Worm (Caenorhabditis elegans) whole organism, mixed stage, embryonic: Measurements from ENCODE around the gene F32D8.14.
A peak's percentile ranks its signal among the peaks of the same experiment; 100 is the strongest.

ENCODE experiments used
- blmp-1 ChIP-seq: fragments of 150-350 bp; optimal IDR thresholded peaks from 2 replicates; lab custom pipeline; 2014; ENCODE audit warnings: missing biosample characterization, missing genetic modification characterization
- ceh-39 ChIP-seq: fragments of 150-350 bp; optimal IDR thresholded peaks from 2 replicates; lab custom pipeline; 2014; ENCODE audit warnings: missing biosample characterization, missing genetic modification characterization
- ceh-43 ChIP-seq: fragments of 200-800 bp; sonication (Bioruptor generic); optimal IDR thresholded peaks from 2 replicates; lab custom pipeline; 2018; ENCODE audit warnings: mild to moderate bottlenecking, missing genetic modification characterization, moderate library complexity, missing compliant biosample characterization
- ceh-83 ChIP-seq: fragments of 200-800 bp; sonication (Bioruptor generic); optimal IDR thresholded peaks from 2 replicates; lab custom pipeline; 2018; ENCODE audit warnings: mild to moderate bottlenecking, missing genetic modification characterization, missing compliant biosample characterization
- ces-1 ChIP-seq: fragments of 150-350 bp; optimal IDR thresholded peaks from 2 replicates; lab custom pipeline; 2014; ENCODE audit warnings: missing biosample characterization, missing genetic modification reagents, missing genetic modification characterization
- drap-1 ChIP-seq: fragments of 200-800 bp; sonication (Bioruptor generic); optimal IDR thresholded peaks from 3 replicates; lab custom pipeline; 2018; ENCODE audit warnings: mild to moderate bottlenecking, missing genetic modification characterization, missing compliant biosample characterization
- elt-1 ChIP-seq: sonication (generic microtip); optimal IDR thresholded peaks from 2 replicates; lab custom pipeline; 2017; ENCODE audit warnings: missing genetic modification characterization, mild to moderate bottlenecking, missing compliant biosample characterization, antibody characterized with exemption, moderate library complexity, borderline replicate concordance; ENCODE audit not compliant: insufficient read depth
- elt-3 ChIP-seq: fragments of 150-350 bp; optimal IDR thresholded peaks from 2 replicates; lab custom pipeline; 2014; ENCODE audit warnings: missing biosample characterization, missing genetic modification characterization
- ham-2 ChIP-seq: fragments of 200-800 bp; sonication (Bioruptor generic); optimal IDR thresholded peaks from 2 replicates; lab custom pipeline; 2018; ENCODE audit warnings: mild to moderate bottlenecking, missing genetic modification characterization, missing compliant biosample characterization
- hlh-1 ChIP-seq: fragments of 150-350 bp; optimal IDR thresholded peaks from 2 replicates; lab custom pipeline; 2014; ENCODE audit warnings: missing biosample characterization, missing genetic modification reagents, missing genetic modification characterization
- lin-13 ChIP-seq: fragments of 150-350 bp; optimal IDR thresholded peaks from 2 replicates; lab custom pipeline; 2014; ENCODE audit warnings: missing biosample characterization, missing genetic modification characterization
- lin-32 ChIP-seq: fragments of 200-800 bp; sonication (Bioruptor generic); optimal IDR thresholded peaks from 2 replicates; lab custom pipeline; 2018; ENCODE audit warnings: mild to moderate bottlenecking, missing genetic modification characterization, missing compliant biosample characterization
- lsy-2 ChIP-seq: fragments of 150-350 bp; optimal IDR thresholded peaks from 2 replicates; lab custom pipeline; 2014; ENCODE audit warnings: missing biosample characterization, missing genetic modification characterization
- mab-5 ChIP-seq: fragments of 150-350 bp; optimal IDR thresholded peaks from 2 replicates; lab custom pipeline; 2014; ENCODE audit warnings: missing biosample characterization, missing genetic modification characterization
- mep-1 ChIP-seq: fragments of 150-350 bp; optimal IDR thresholded peaks from 2 replicates; lab custom pipeline; 2017; ENCODE audit warnings: missing biosample characterization, missing genetic modification reagents, missing genetic modification characterization, inconsistent platforms
- mls-2 ChIP-seq: sonication (generic microtip); optimal IDR thresholded peaks from 2 replicates; lab custom pipeline; 2016; ENCODE audit warnings: mild to moderate bottlenecking, missing genetic modification characterization, moderate library complexity, missing compliant biosample characterization
- nhr-2 ChIP-seq: fragments of 150-350 bp; optimal IDR thresholded peaks from 2 replicates; lab custom pipeline; 2014; ENCODE audit warnings: missing biosample characterization, missing genetic modification characterization
- nhr-237 ChIP-seq: fragments of 150-350 bp; optimal IDR thresholded peaks from 2 replicates; lab custom pipeline; 2014; ENCODE audit warnings: missing biosample characterization, missing genetic modification characterization
- nhr-28 ChIP-seq: fragments of 150-350 bp; optimal IDR thresholded peaks from 2 replicates; lab custom pipeline; 2014; ENCODE audit warnings: missing biosample characterization, missing genetic modification characterization
- nhr-76 ChIP-seq: sonication (generic microtip); optimal IDR thresholded peaks from 2 replicates; lab custom pipeline; 2017; ENCODE audit warnings: missing biosample characterization, missing genetic modification characterization
- pha-4 ChIP-seq: fragments of 150-350 bp; optimal IDR thresholded peaks from 2 replicates; lab custom pipeline; 2018; ENCODE audit warnings: missing biosample characterization, missing genetic modification reagents, missing genetic modification characterization
- snpc-4 ChIP-seq: fragments of 150-350 bp; optimal IDR thresholded peaks from 2 replicates; lab custom pipeline; 2014; ENCODE audit warnings: missing biosample characterization, missing genetic modification characterization
- tbx-8 ChIP-seq: fragments of 200-800 bp; sonication (Bioruptor generic); optimal IDR thresholded peaks from 2 replicates; lab custom pipeline; 2018; ENCODE audit warnings: mild to moderate bottlenecking, missing genetic modification characterization, moderate library complexity, missing compliant biosample characterization
- unc-120 ChIP-seq: sonication (generic microtip); optimal IDR thresholded peaks from 2 replicates; lab custom pipeline; 2017; ENCODE audit warnings: missing genetic modification characterization, missing compliant biosample characterization; ENCODE audit not compliant: poor library complexity, severe bottlenecking
- unc-39 ChIP-seq: fragments of 150-350 bp; optimal IDR thresholded peaks from 2 replicates; lab custom pipeline; 2014; ENCODE audit warnings: missing biosample characterization, missing genetic modification characterization
- unc-62 ChIP-seq: fragments of 150-350 bp; optimal IDR thresholded peaks from 2 replicates; lab custom pipeline; 2014; ENCODE audit warnings: missing biosample characterization, missing genetic modification reagents, missing genetic modification characterization
- zip-8 ChIP-seq: fragments of 150-350 bp; optimal IDR thresholded peaks from 2 replicates; lab custom pipeline; 2014; ENCODE audit warnings: missing biosample characterization, missing genetic modification characterization
- ztf-11 ChIP-seq: fragments of 150-350 bp; optimal IDR thresholded peaks from 2 replicates; lab custom pipeline; 2014; ENCODE audit warnings: missing biosample characterization, missing genetic modification characterization

F32D8.14 gene

DNA sequence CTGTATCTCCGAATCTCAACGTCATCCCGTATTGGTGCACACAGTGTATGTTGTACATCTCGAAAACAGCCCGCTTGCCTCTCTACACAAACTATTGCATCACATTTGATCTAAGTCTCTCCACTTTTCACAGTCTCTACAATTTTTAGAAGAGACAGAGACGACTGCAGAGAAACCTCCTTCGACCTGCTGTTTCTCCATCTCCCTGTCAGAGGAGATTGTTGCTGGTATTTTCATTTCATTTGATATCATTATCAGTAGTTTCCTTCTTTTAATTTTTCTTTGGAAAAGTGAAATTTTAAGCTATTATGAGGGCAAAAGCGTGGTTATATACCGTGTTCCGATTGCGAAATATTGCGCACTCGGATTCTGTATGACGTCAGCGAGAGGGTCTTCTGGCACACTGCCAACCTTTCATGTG lies 46.0 kb upstream of the F32D8.14 start:
- no peak for TF ChIP-seq ceh-83 (GFP tag; lab: Kevin White, UChicago)
- peak; percentile 66 for TF ChIP-seq zip-8 (tag; lab: Kevin White, UChicago)
- TF ChIP-seq mep-1 (tag; lab: Kevin White, UChicago): peak; percentile 50
- TF ChIP-seq drap-1 (GFP tag; lab: Kevin White, UChicago): peak; percentile 20
- TF ChIP-seq ces-1 (GFP tag; lab: Kevin White, UChicago): peak; percentile 58
- no peak for TF ChIP-seq nhr-237
- TF ChIP-seq hlh-1 (tag; lab: Kevin White, UChicago): peak; percentile 9
- TF ChIP-seq nhr-28: no peak
- TF ChIP-seq pha-4: peak; percentile 4
- peak; percentile 75 for TF ChIP-seq unc-62 (GFP tag; lab: Kevin White, UChicago)
- TF ChIP-seq ham-2 (GFP tag; lab: Kevin White, UChicago): peak; percentile 39
- TF ChIP-seq nhr-2: peak; percentile 68
- peak; percentile 34 for TF ChIP-seq unc-120 (tag; lab: Kevin White, UChicago)
- TF ChIP-seq lsy-2 (tag; lab: Kevin White, UChicago): peak; percentile 22
- no peak for TF ChIP-seq tbx-8 (GFP tag; lab: Kevin White, UChicago)
- no peak for TF ChIP-seq elt-3
- TF ChIP-seq lin-13 (tag; lab: Kevin White, UChicago): no peak
- peak; percentile 43 for TF ChIP-seq ceh-39 (tag; lab: Kevin White, UChicago)
- peak; percentile 14 for TF ChIP-seq blmp-1 (tag; lab: Kevin White, UChicago)

DNA sequence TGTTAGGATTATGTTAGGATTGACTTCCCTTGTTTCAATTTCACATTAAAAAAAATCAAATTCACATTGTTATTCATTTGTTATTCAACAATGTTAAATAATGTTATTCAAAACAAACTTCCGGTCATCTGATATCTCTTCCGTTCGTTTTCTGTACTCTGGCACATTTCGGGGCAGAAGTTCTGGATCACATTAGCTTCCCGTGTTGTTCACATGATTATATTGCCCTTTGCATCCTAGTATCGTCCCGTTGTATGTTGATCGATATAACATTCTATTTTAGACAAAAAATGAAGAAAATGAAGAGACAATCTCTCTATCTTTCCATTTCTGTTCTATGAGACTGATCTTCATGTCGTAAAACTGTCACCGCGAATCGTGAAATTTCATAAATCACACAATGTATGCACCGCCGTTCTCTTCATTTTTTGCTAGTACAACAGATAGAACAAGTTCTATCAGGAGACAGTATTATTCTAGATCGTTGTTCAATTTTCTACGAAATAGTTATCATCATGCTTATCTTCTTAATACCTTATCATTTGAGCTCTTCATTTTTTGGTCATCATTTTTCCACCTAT lies 45.5 kb upstream of the F32D8.14 start:
- TF ChIP-seq elt-1 (peak; percentile 6), ces-1 (GFP tag; lab: Kevin White, UChicago) (no peak), zip-8 (tag; lab: Kevin White, UChicago) (no peak), ztf-11 (tag; lab: Kevin White, UChicago) (no peak), nhr-76 (tag; lab: Kevin White, UChicago) (no peak)
- TF ChIP-seq, all 35 proteins: peak for 1

DNA sequence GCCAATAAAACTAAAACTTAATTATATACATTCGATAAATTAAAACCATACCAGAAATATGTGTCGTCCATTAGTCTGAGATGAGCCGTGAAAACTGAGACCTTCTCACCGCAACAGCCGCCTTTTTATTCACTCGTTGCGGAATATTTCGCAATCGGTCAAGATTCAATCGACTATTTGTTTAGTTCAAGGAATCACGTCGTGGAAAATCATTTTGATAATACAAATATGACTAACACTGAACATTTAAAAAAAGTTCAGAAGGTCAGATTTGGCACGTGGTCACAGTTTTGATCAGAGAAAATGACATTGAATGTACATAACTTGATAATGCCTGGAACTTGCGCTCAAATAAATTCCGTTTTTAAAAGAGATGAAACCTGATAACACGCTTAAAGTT lies 44.2 kb upstream of the F32D8.14 start, which contains the start of gene F17C11.11:
Gene F17C11.11 (minus strand): TSS at position 79 of the 400 bp plus-strand sequence.
- TF ChIP-seq hlh-1 (tag; lab: Kevin White, UChicago) (peak; percentile 5), nhr-2 (no peak)

DNA sequence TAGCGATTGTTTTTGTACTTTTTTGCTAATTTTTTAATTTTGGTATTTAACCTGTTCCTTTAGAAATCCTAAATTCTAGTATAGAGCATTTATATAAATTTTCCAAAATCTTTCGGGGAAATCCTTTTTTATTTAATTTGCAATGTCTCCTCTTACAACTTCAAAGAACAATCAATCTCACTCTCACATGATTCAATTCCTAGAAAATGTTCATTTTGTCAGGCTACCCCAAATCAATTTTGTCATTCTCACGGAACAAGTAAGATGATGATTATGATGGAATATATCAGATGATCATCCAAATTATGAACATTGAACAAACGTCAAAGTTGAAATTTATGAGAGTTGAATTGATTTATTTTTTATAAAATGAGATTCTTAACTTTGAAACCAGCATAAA lies 42.7 kb upstream of the F32D8.14 start:
- no peak for TF ChIP-seq unc-120 (tag; lab: Kevin White, UChicago)
- no peak for TF ChIP-seq snpc-4
- no peak for TF ChIP-seq ham-2 (GFP tag; lab: Kevin White, UChicago)
- no peak for TF ChIP-seq ceh-43 (GFP tag; lab: Kevin White, UChicago)
- TF ChIP-seq mls-2 (tag; lab: Kevin White, UChicago): no peak
- TF ChIP-seq hlh-1 (tag; lab: Kevin White, UChicago): no peak
- no peak for TF ChIP-seq ceh-39 (tag; lab: Kevin White, UChicago)
- TF ChIP-seq unc-62 (GFP tag; lab: Kevin White, UChicago): no peak
- no peak for TF ChIP-seq nhr-28
- no peak for TF ChIP-seq nhr-237
- TF ChIP-seq drap-1 (GFP tag; lab: Kevin White, UChicago): no peak
- no peak for TF ChIP-seq tbx-8 (GFP tag; lab: Kevin White, UChicago)
- no peak for TF ChIP-seq unc-39 (tag; lab: Kevin White, UChicago)
- no peak for TF ChIP-seq ceh-83 (GFP tag; lab: Kevin White, UChicago)
- TF ChIP-seq ces-1 (GFP tag; lab: Kevin White, UChicago): no peak
- no peak for TF ChIP-seq nhr-2
- TF ChIP-seq mep-1 (tag; lab: Kevin White, UChicago): no peak
- TF ChIP-seq mab-5 (tag; lab: Kevin White, UChicago): no peak
- no peak for TF ChIP-seq lsy-2 (tag; lab: Kevin White, UChicago)
- TF ChIP-seq lin-32: no peak
- TF ChIP-seq, all 35 proteins: peak for 0

DNA sequence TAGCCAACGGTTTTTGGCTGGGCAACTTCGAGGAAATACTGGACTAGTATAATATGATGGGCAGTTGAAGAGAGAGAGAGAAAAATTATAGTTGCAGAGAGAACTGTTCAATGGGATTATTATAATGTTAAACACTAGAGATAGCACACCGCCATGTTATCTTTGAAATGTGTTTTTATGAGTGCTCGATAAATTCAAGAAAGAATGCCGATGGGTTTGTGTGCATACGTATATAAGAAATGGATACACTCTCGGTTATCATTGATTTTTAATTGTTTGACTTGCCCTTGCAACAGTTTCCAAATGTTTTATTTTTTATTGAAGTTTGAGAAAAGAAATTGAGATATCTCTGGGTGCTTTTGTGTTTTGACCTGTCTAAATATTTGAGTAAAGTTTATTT lies 42.1 kb upstream of the F32D8.14 start, which contains the start of gene F17C11.12:
Gene F17C11.12 (minus strand): TSS at position 240 of the 400 bp plus-strand sequence.
- no peak for TF ChIP-seq unc-120 (tag; lab: Kevin White, UChicago)
- TF ChIP-seq snpc-4: no peak

DNA sequence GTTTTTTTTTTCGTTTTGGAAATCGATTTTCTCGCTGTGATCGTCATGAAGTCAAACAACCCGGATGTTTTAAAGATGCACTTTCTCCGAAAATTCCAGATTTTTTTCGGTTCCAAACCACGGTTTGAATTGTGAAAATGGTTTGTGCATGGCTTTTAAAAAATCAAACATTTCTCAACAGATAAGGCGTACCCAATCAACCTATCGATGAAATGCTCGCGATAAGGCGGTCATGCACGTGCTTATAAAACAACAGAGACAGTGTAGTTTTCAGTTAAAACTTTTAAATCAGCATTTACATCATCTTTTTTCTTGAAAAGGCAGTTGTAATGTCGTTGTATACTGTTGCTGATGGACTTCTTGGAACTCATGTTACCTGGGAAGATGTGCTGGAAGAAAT lies 37.8 kb upstream of the F32D8.14 start, which contains the start of gene F58B4.5:
Gene F58B4.5 (plus strand): TSS at position 283 of the 400 bp plus-strand sequence.
- TF ChIP-seq drap-1 (GFP tag; lab: Kevin White, UChicago) (no peak), ham-2 (GFP tag; lab: Kevin White, UChicago) (no peak), mab-5 (tag; lab: Kevin White, UChicago) (no peak)
